Worm (Caenorhabditis elegans) whole organism, dauer: ENCODE results near the gene clec-41.

Experiments used
- unc-62 ChIP-seq: sonication (generic microtip); optimal IDR thresholded peaks from 2 replicates; lab custom pipeline; 2017; ENCODE audit warnings: missing biosample characterization, missing genetic modification reagents, missing genetic modification characterization

clec-41 gene

DNA sequence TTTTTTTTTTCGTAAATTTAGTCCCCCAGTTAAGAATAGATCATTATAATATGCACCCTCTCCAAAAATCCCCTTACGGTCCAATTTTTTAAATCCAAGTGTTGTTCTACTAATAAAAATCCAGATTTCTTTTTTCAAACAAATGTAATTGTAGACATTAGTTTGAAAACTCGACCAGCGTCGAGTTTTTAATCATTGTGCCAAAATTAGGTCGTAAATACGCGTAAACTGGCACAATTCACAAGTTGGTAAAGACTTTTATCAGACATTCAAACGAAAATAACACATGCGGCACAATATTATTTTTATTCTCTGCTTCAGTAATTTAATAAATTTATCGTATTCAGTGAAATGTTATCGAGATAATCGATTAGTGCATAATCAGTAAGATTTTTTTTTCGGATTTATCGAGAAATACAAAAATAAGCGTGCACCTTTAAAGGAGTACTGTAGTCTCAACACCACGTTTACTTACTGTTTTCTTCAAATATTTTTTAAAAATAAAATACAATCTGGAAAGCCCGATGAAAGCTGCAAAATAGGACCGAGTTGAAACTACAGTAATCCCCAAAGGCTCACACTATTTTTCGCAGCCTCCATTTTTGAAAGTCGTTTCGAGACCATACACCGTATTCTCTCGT is 47.7 kb downstream of the clec-41 start, which contains the start of gene C34B4.4:
Gene C34B4.4, plus strand, starts transcription at position 276 of the 641 bp plus-strand sequence.
- TF ChIP-seq unc-62: no peak

DNA sequence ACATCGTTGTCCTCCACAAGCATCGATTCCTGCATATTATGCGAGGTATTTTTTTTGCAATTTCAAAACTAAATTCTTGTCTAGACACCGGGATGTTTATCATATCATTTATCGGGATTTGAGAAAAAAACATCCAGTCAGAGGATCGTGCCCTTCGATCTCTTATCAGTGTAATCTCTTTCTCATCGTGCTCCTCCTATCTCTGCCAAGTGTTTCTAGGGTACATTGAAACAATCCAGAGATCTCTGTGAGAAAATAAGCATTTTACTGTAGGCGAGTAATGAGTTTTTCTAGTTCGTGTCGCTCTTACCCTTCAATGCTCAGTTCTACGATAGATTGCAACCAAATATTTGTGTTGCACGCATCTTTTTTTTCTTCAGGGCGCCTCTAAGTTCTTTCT is 49.4 kb downstream of the clec-41 start:
- TF ChIP-seq unc-62: no peak

DNA sequence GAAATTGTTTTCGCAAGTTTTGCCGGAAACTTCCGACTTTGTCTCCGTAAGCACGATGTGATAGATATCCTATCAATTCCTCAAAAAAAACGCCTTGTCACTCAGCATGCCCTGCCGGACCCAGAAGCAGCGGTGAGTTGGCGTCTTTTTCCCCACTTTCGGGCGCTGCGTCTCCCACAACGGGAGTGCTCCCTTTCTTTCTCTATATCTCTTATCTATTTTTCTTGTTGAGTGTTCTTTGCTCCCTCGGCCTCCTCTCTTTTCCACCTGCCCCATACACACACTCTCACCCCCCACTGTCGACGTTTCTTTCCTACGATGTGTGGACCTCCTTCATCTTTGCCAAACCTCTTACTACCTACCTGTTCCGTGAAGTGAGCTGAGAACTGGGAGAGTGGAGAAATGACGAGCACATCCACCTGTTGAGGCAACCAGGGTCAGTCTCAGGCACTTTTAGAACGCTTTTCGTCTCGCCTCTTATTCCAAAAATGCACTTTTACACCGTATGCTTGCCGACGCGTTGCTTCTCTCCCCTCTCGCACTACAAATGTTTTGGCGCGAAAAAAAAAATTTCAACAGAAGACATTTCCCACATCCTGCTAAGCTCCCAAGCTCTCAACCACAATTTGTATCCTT is 51.9 kb downstream of the clec-41 start:
- TF ChIP-seq unc-62: no peak

DNA sequence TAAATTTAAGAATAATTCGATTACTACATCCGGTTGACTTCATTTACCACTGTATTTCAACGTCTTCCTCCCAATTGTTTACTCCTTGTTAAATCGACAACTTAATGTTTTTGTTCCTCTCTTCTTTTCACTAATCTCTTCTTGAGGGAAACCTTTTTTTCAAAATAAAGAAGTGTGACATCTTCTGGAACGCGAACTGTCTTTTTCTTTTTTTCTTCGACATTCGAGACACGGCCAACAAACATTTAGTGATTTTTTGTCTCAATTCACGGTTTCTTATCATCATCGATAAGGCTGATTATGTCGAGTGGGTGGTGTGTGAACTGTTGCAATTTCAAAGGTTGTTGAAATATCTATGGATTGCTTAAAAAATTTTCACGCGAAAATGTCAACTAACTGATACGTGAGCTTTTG is 52.7 kb downstream of the clec-41 start:
- no peak for TF ChIP-seq unc-62
